Worm (Caenorhabditis elegans) whole organism, L2 larva: Measurements from ENCODE around the gene sre-56.

Source experiments
- blmp-1 ChIP-seq: sonication (generic microtip); optimal IDR thresholded peaks from 2 replicates; lab custom pipeline; 2017; ENCODE audit warnings: missing genetic modification characterization, mild to moderate bottlenecking, missing compliant biosample characterization, antibody characterized with exemption, moderate library complexity; ENCODE audit not compliant: insufficient read depth
- mdl-1 ChIP-seq, 2 experiments: fragments of 150-350 bp in 1 of 2; sonication (generic microtip) in 1 of 2; optimal IDR thresholded peaks; 2 replicates each; lab custom pipeline; 2017; ENCODE audit warnings: missing biosample characterization in 2 of 2, missing genetic modification characterization in 2 of 2
- nhr-6 ChIP-seq: fragments of 150-350 bp; optimal IDR thresholded peaks from 2 replicates; lab custom pipeline; 2014; ENCODE audit warnings: missing biosample characterization, missing genetic modification characterization
- skn-1 ChIP-seq: sonication (generic microtip); optimal IDR thresholded peaks from 2 replicates; lab custom pipeline; 2017; ENCODE audit warnings: missing biosample characterization, missing genetic modification characterization
- unc-39 ChIP-seq: fragments of 150-350 bp; optimal IDR thresholded peaks from 2 replicates; lab custom pipeline; 2014; ENCODE audit warnings: missing biosample characterization, missing genetic modification characterization
- unc-55 ChIP-seq: fragments of 150-350 bp; sonication (generic microtip); optimal IDR thresholded peaks from 3 replicates; lab custom pipeline; 2014; ENCODE audit warnings: missing biosample characterization, missing genetic modification reagents, missing genetic modification characterization
- unc-62 ChIP-seq: fragments of 150-350 bp; optimal IDR thresholded peaks from 2 replicates; lab custom pipeline; 2014; ENCODE audit warnings: missing biosample characterization, missing genetic modification reagents, missing genetic modification characterization

DNA sequence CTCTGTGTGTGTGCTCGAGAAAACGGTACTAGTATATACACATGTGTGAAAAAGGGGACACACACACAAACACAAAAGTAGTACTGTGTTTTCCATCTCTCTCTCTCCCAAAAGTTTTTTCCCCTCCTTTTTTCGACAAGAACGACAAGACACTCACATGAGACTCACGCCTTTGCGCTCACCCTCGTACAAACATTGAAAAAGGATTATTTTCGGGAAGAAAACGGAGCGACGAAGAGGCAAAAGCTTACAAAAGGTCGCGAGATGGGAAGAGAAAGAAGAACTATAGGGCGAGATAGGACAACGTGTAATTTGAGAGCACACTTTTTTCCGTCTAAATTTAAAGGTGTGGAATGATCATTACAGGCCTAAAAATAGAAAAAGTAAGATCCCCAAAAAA, 25.6 kb downstream of the sre-56 start:
- no peak for TF ChIP-seq unc-39 (tag; lab: Kevin White, UChicago)
- TF ChIP-seq blmp-1 (tag; lab: Kevin White, UChicago) = no peak
- no peak for TF ChIP-seq unc-62 (GFP tag; lab: Kevin White, UChicago)
- no peak for TF ChIP-seq unc-55 (GFP tag; lab: Kevin White, UChicago)
- no peak for TF ChIP-seq nhr-6 (tag; lab: Kevin White, UChicago)
- TF ChIP-seq skn-1 (tag; lab: Kevin White, UChicago) = no peak
- TF ChIP-seq mdl-1 (tag; optimal IDR thresholded peaks at IDR 0.05; lab: Kevin White, UChicago) = no peak
